Worm (Caenorhabditis elegans) whole organism, midembryonic: ENCODE data around the gene C43C3.4.
A peak's percentile ranks its signal among the peaks of the same experiment; 100 is the strongest.

Experiments
- T22C8.4 ChIP-seq: fragments of 200-800 bp; sonication (Bioruptor generic); IDR thresholded peaks from 2 replicates; pipeline ENCODE4 v1.3.6; 2022; ENCODE audit warnings: missing genetic modification characterization, missing compliant biosample characterization
- cog-1 ChIP-seq: sonication (generic microtip); optimal IDR thresholded peaks from 2 replicates; lab custom pipeline; 2016; ENCODE audit warnings: missing genetic modification characterization, missing compliant biosample characterization
- flt-1 ChIP-seq: fragments of 200-800 bp; sonication (Bioruptor generic); IDR thresholded peaks from 2 replicates; pipeline ENCODE4 v1.3.6; 2022; ENCODE audit warnings: missing genetic modification characterization, missing compliant biosample characterization
- klf-2 ChIP-seq: fragments of 200-800 bp; sonication (Bioruptor generic); conservative IDR thresholded peaks from 2 replicates; pipeline ENCODE4 v1.3.6; 2022; ENCODE audit warnings: missing genetic modification reagents, missing genetic modification characterization, missing compliant biosample characterization
- med-1 ChIP-seq: sonication (generic microtip); optimal IDR thresholded peaks from 2 replicates; lab custom pipeline; 2017; ENCODE audit warnings: missing genetic modification characterization, mild to moderate bottlenecking, missing compliant biosample characterization, antibody characterized with exemption, missing genetic modification reagents; ENCODE audit not compliant: insufficient read depth
- ref-1 ChIP-seq: fragments of 200-800 bp; sonication (Bioruptor generic); conservative IDR thresholded peaks from 2 replicates; pipeline ENCODE4 v1.3.6; 2022; ENCODE audit warnings: missing genetic modification reagents, missing genetic modification characterization, missing compliant biosample characterization
- tab-1 ChIP-seq: fragments of 200-800 bp; sonication (Bioruptor generic); IDR thresholded peaks from 2 replicates; pipeline ENCODE4 v1.3.6; 2022; ENCODE audit warnings: missing genetic modification characterization, missing compliant biosample characterization
- ztf-23 ChIP-seq: fragments of 200-800 bp; sonication (Bioruptor generic); IDR thresholded peaks from 2 replicates; pipeline ENCODE4 v1.3.6; 2022; ENCODE audit warnings: missing genetic modification reagents, missing genetic modification characterization, missing compliant biosample characterization
- ztf-29 ChIP-seq: fragments of 200-800 bp; sonication (Bioruptor generic); IDR thresholded peaks from 2 replicates; pipeline ENCODE4 v1.3.6; 2022; ENCODE audit warnings: missing genetic modification reagents, missing genetic modification characterization, missing compliant biosample characterization

The C43C3.4 gene

DNA sequence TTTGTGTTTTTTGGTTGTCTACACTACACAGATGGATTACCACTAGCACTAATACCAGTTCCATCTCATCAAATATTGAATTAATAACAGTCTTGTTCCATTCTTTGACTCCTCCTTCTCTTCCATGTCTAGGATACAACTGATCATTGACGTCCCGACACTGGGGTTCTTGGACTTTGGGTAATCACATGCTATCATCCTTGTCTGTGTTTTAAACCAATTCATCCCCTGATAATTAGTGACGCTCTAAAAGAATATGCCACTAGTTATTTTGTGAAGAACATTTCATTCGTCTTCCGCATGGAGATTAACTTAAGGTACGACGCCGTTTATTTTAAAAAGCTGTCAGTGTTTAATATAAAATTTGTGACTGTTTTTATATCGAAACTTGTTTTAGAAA is 15.7 kb upstream of the C43C3.4 start, which contains the start of gene npr-18:
Gene npr-18 (plus strand): TSS at position 301 of the 400 bp plus-strand sequence.
- no peak for TF ChIP-seq ztf-23 (GFP tag; lab: Robert Waterston, UW)
- TF ChIP-seq flt-1: no peak
- no peak for TF ChIP-seq ztf-29
- TF ChIP-seq med-1 (GFP tag; lab: Kevin White, UChicago): no peak
- TF ChIP-seq cog-1: no peak
- no peak for TF ChIP-seq tab-1
- TF ChIP-seq T22C8.4 (GFP tag; lab: Robert Waterston, UW): no peak

DNA sequence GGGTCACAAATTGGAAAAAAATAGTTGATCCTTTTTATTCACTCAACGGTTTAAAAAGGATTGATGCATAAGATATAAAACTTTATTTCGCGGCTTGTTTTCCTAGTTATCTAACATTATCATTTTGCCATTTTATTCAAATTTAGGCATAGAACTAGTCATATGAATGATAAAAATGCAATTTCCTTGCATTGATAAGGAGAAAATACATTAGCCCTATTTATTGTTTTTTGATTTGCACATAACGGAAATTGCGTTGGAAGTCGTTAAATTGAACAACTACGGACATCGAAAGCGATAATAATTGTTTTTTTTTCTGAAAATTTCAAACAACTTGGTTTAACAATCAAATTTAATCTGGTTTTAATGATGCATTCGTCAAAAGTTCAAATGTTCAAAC is 12.6 kb upstream of the C43C3.4 start:
- TF ChIP-seq med-1 (GFP tag; lab: Kevin White, UChicago): no peak

DNA sequence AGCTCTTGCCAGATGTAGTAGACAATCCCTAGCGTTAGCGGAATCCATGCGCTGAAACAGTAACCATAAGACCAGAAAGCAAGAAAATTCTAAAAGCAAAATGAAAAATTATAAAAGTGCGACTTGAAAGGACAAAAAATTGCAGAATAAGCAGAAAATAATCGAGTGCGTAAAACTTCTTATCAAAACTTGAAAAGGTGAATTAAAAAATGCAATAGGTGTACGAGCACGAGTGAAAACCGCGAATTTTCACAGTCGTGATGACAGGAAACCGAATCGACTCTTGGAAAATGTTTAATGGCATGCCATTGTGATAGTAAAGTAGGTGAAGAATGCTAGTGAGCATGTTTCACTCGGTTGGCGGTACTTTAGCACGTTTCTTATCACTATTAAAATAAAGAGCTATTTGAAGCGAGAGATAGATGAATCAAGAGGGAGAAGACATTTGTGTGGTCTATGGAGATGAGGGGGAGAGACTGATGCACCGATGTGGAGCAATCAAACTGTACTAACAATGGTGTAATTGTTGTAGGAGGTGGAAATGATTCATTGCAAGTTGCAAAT is 5.5 kb upstream of the C43C3.4 start, which contains the start of gene ifp-1:
Gene ifp-1 (minus strand): TSS at position 51 of the 564 bp plus-strand sequence.
- no peak for TF ChIP-seq ztf-29
- no peak for TF ChIP-seq tab-1
- TF ChIP-seq ref-1: no peak
- TF ChIP-seq flt-1: no peak
- no peak for TF ChIP-seq klf-2 (GFP tag; lab: Robert Waterston, UW)
- no peak for TF ChIP-seq cog-1
- no peak for TF ChIP-seq ztf-23 (GFP tag; lab: Robert Waterston, UW)
- TF ChIP-seq med-1 (GFP tag; lab: Kevin White, UChicago): no peak
- no peak for TF ChIP-seq T22C8.4 (GFP tag; lab: Robert Waterston, UW)

DNA sequence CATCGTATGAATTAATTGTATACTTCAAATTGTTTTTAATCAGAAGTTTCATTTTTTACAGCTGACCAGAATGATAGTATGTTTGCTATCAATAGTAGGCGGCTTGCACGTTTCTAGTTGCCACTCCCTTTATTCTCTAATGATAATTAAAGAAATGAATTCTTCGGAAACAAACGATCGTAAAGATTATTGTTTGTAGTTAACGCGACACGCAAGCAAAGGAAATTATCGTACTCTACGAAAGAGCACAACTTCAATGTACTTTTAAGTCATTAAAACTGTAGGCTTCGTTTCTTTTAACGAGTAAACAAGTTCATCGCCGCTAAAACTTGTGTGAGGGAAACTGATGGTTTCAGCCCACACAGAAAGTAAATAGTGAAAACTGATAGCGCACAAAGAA is 4.7 kb upstream of the C43C3.4 start:
- TF ChIP-seq ref-1: no peak
- TF ChIP-seq klf-2 (GFP tag; lab: Robert Waterston, UW): no peak
- no peak for TF ChIP-seq ztf-29
- no peak for TF ChIP-seq tab-1
- no peak for TF ChIP-seq T22C8.4 (GFP tag; lab: Robert Waterston, UW)
- no peak for TF ChIP-seq flt-1
- TF ChIP-seq cog-1: no peak
- no peak for TF ChIP-seq med-1 (GFP tag; lab: Kevin White, UChicago)
- no peak for TF ChIP-seq ztf-23 (GFP tag; lab: Robert Waterston, UW)

DNA sequence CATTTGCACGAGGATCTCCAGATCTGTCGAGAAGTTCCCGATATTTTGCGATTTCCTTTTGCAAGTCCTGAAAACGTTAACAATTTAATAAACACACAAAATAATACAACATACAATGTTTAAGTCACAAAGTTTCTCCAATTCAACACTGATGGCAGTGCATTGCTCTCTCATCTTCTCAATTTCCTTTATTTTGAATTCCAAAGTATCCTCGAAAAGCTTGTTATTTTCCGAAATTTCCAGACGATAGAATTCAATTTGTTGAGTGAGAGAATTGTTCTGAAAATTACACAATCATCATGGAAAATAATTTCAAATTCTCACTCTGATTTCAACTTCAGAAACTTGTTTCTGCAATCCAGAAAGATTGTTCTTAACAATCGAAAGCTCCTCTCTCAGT is 3.2 kb upstream of the C43C3.4 start:
- TF ChIP-seq T22C8.4 (GFP tag; lab: Robert Waterston, UW) (no peak), ref-1 (no peak), cog-1 (no peak), tab-1 (no peak), ztf-23 (GFP tag; lab: Robert Waterston, UW) (no peak), flt-1 (no peak), klf-2 (GFP tag; lab: Robert Waterston, UW) (no peak), ztf-29 (no peak), med-1 (GFP tag; lab: Kevin White, UChicago) (no peak)

DNA sequence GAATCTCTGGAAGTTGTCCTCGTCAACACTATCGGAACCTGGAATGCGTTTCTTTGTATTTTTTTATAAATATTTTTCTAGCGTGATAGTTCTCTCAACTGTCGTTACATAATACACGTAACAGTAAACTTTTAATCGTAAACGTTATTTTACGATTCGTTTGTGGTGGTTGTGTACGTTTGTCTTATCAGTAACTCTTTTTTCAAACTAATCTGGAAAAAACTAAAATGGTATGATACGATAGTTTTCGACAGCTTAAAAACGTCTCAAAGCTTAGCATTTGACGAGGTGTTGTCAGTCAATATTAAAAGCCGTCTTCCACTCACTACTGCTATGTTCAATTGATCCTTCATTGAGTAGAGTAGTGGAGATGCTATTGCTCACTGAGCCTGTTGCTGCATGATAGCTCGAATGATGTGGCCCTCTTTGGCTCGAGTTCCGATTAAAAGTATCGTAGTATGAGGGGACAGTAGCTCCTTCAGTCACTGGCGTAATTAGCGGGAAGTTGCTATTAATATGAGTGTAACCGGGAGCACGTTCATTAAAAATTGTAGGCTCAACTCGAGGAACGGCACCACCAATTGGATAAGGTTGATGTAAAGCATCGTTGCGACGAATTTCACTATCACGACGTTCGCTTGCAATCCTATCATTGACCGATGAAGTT is 2.2 kb upstream of the C43C3.4 start:
- no peak for TF ChIP-seq T22C8.4 (GFP tag; lab: Robert Waterston, UW)
- no peak for TF ChIP-seq ztf-23 (GFP tag; lab: Robert Waterston, UW)
- TF ChIP-seq ztf-29: no peak
- no peak for TF ChIP-seq cog-1
- no peak for TF ChIP-seq tab-1
- no peak for TF ChIP-seq ref-1
- no peak for TF ChIP-seq klf-2 (GFP tag; lab: Robert Waterston, UW)
- no peak for TF ChIP-seq flt-1
- no peak for TF ChIP-seq med-1 (GFP tag; lab: Kevin White, UChicago)

DNA sequence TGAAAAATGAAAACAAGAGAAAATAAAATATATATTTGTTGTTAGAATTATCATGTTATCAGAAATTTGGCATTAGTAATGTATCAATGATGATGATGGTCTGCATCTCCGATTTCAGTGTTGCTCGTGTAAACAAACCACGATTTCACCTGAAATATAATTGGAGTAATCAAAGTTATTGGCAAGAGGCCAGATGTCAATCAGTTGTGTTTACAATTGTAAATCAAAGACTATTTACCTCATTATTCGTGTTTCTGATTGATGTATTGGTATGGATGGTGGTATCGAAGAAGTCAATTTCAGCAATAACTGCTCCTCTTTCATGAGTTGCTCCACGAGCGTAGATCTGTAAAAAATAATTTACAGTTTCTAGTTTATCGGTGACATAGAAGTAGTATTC is 1.3 kb upstream of the C43C3.4 start:
- no peak for TF ChIP-seq med-1 (GFP tag; lab: Kevin White, UChicago)
- no peak for TF ChIP-seq cog-1
- TF ChIP-seq ztf-23 (GFP tag; lab: Robert Waterston, UW): no peak
- TF ChIP-seq ztf-29: no peak
- no peak for TF ChIP-seq flt-1
- TF ChIP-seq ref-1: no peak
- no peak for TF ChIP-seq tab-1
- TF ChIP-seq T22C8.4 (GFP tag; lab: Robert Waterston, UW): no peak
- no peak for TF ChIP-seq klf-2 (GFP tag; lab: Robert Waterston, UW)

DNA sequence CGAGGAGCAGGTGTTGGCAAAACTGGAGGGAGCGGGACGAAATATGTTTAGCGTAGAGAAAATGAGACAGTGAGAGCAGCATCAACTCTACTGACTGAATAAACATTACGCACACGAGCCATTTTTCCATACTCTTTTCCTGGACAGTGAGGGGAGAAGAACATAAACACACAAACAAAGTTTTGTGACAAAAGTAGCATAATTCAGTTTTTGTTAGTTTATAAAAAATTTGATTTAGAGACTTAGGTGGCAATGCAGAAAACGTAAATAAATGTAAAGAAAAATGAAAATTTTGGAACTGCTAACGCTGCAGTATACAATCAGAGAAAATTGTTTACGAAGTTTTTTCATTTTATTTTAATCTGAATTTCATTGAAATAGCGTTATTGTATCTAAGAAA is 1.5 kb downstream of the C43C3.4 start:
- TF ChIP-seq ref-1 (no peak), med-1 (GFP tag; lab: Kevin White, UChicago) (no peak), ztf-23 (GFP tag; lab: Robert Waterston, UW) (no peak), klf-2 (GFP tag; lab: Robert Waterston, UW) (no peak), ztf-29 (no peak), T22C8.4 (GFP tag; lab: Robert Waterston, UW) (no peak), flt-1 (no peak), cog-1 (no peak), tab-1 (no peak)

DNA sequence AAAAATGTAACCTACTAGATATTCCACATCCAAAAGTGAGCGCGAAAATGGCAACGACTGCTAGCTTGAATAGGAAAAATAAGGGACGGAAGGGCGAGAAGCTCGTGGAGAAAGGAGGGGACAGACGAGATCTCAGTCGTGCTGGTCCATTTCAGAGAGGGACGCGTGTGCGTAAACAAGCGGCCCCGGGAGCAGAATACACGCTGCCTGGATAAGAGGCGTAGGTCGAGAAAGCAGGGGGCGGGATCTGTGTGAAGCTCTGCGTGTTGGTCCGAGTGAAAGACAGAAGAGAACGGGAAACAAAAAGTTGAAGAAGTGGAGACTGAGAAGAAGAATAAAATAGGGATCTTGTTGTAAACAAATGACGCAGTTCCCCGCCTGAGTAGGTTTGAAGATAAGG is 6.1 kb downstream of the C43C3.4 start, which contains the start of gene T14B1.1:
Gene T14B1.1 (minus strand): TSS at position 170 of the 400 bp plus-strand sequence.
- TF ChIP-seq flt-1 (0 out of 2 replicates have a peak, but pooled peaks have one; percentile 8), klf-2 (GFP tag; lab: Robert Waterston, UW) (no peak), tab-1 (0 out of 2 replicates have a peak, but pooled peaks have one; percentile 11)

DNA sequence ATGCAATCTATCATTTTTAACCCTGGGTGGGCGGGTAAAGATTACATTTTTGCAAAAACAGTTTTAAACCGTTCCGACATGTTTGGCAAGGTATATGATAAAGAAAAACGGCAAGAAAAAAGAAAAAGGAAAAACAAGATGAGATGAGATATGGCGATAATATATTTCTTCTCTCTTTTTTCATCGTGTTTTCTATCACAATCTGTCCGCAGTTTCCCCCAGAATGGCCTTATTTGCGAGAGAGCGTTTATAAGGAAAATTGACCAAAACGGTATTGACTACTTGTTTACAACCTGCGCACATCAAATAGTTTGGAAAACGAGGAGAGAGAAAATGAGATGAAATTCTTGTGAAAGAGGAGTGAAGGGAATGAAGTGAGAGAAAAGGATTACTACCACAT is 7.3 kb downstream of the C43C3.4 start:
- no peak for TF ChIP-seq ztf-29
- no peak for TF ChIP-seq ref-1
- peak; percentile 5 for TF ChIP-seq cog-1
- TF ChIP-seq tab-1: no peak
- TF ChIP-seq flt-1: no peak
- no peak for TF ChIP-seq med-1 (GFP tag; lab: Kevin White, UChicago)
- TF ChIP-seq klf-2 (GFP tag; lab: Robert Waterston, UW): no peak
- no peak for TF ChIP-seq ztf-23 (GFP tag; lab: Robert Waterston, UW)
